Worm (Caenorhabditis elegans) whole organism, L4 larva: ENCODE data around the gene fil-2.

ENCODE experiments used
- F49E8.2 ChIP-seq: sonication (generic microtip); optimal IDR thresholded peaks from 2 replicates; lab custom pipeline; 2016; ENCODE audit warnings: missing compliant biosample characterization, mild to moderate bottlenecking, missing genetic modification characterization, borderline replicate concordance
- Y105C5A.15 ChIP-seq: fragments of 200-800 bp; sonication (Bioruptor generic); IDR thresholded peaks from 2 replicates; pipeline ENCODE4 v1.3.6; 2022; ENCODE audit warnings: missing genetic modification characterization, missing compliant biosample characterization
- ZK337.2 ChIP-seq: fragments of 200-800 bp; sonication (Bioruptor generic); IDR thresholded peaks from 2 replicates; pipeline ENCODE4 v1.3.6; 2022; ENCODE audit warnings: missing genetic modification reagents, missing genetic modification characterization, missing compliant biosample characterization
- ZK546.5 ChIP-seq, 2 experiments: sonication (generic microtip); optimal IDR thresholded peaks; 2 replicates each; lab custom pipeline; 2017; ENCODE audit warnings: missing biosample characterization in 2 of 2, missing genetic modification characterization in 2 of 2
- aha-1 ChIP-seq: fragments of 150-350 bp; peaks from one replicate; lab custom pipeline; 2014; ENCODE audit warnings: missing biosample characterization, missing genetic modification characterization
- aly-2 ChIP-seq: sonication (generic microtip); optimal IDR thresholded peaks from 2 replicates; lab custom pipeline; 2018; ENCODE audit warnings: missing biosample characterization, missing genetic modification characterization
- attf-4 ChIP-seq: sonication (generic microtip); optimal IDR thresholded peaks from 3 replicates; lab custom pipeline; 2017; ENCODE audit warnings: missing biosample characterization, missing genetic modification characterization
- ceh-28 ChIP-seq: fragments of 150-350 bp; optimal IDR thresholded peaks from 2 replicates; lab custom pipeline; 2014; ENCODE audit warnings: missing biosample characterization, missing genetic modification reagents, missing genetic modification characterization
- daf-12 ChIP-seq: fragments of 150-350 bp; optimal IDR thresholded peaks from 2 replicates; lab custom pipeline; 2014; ENCODE audit warnings: missing biosample characterization, missing genetic modification reagents, missing genetic modification characterization
- dmd-6 ChIP-seq: fragments of 200-800 bp; sonication (Bioruptor generic); IDR thresholded peaks from 2 replicates; pipeline ENCODE4 v1.3.6; 2022; ENCODE audit warnings: missing genetic modification reagents, missing genetic modification characterization, missing compliant biosample characterization
- dmd-8 ChIP-seq: fragments of 200-800 bp; sonication (Bioruptor generic); IDR thresholded peaks from 2 replicates; pipeline ENCODE4 v1.3.6; 2022; ENCODE audit warnings: missing genetic modification characterization, missing compliant biosample characterization
- dmd-9 ChIP-seq: fragments of 200-800 bp; sonication (Bioruptor generic); IDR thresholded peaks from 2 replicates; pipeline ENCODE4 v1.3.6; 2022; ENCODE audit warnings: missing genetic modification reagents, missing genetic modification characterization, missing compliant biosample characterization
- dpl-1 ChIP-seq: fragments of 150-350 bp; optimal IDR thresholded peaks from 2 replicates; lab custom pipeline; 2014; ENCODE audit warnings: missing biosample characterization, missing genetic modification reagents, missing genetic modification characterization
- dve-1 ChIP-seq: sonication (generic microtip); optimal IDR thresholded peaks from 2 replicates; lab custom pipeline; 2017; ENCODE audit warnings: antibody characterized with exemption, mild to moderate bottlenecking, missing genetic modification characterization, missing compliant biosample characterization; ENCODE audit not compliant: insufficient read depth
- fos-1 ChIP-seq: fragments of 150-350 bp; optimal IDR thresholded peaks from 2 replicates; lab custom pipeline; 2014; ENCODE audit warnings: missing biosample characterization, missing genetic modification characterization
- hlh-11 ChIP-seq: fragments of 200-800 bp; sonication (Bioruptor generic); optimal IDR thresholded peaks from 2 replicates; lab custom pipeline; 2018; ENCODE audit warnings: mild to moderate bottlenecking, missing genetic modification characterization, missing compliant biosample characterization
- jun-1 ChIP-seq: fragments of 150-350 bp; optimal IDR thresholded peaks from 2 replicates; lab custom pipeline; 2014; ENCODE audit warnings: missing biosample characterization, missing genetic modification reagents, missing genetic modification characterization
- lin-13 ChIP-seq: fragments of 150-350 bp; optimal IDR thresholded peaks from 2 replicates; lab custom pipeline; 2014; ENCODE audit warnings: missing biosample characterization, missing genetic modification reagents, missing genetic modification characterization
- lin-15B ChIP-seq: fragments of 150-350 bp; sonication (generic microtip); optimal IDR thresholded peaks from 3 replicates; lab custom pipeline; 2014; ENCODE audit warnings: missing biosample characterization, missing genetic modification characterization
- lin-38 ChIP-seq: fragments of 200-800 bp; sonication (Bioruptor generic); IDR thresholded peaks from 2 replicates; pipeline ENCODE4 v1.3.6; 2022; ENCODE audit warnings: missing genetic modification reagents, missing genetic modification characterization, missing compliant biosample characterization
- lin-39 ChIP-seq: fragments of 150-350 bp; optimal IDR thresholded peaks from 2 replicates; lab custom pipeline; 2014; ENCODE audit warnings: missing biosample characterization, missing genetic modification reagents, missing genetic modification characterization
- lsy-2 ChIP-seq, 2 experiments: fragments of 150-350 bp in 1 of 2; sonication (generic microtip) in 1 of 2; optimal IDR thresholded peaks; 2 replicates each; lab custom pipeline; 2014 to 2017; ENCODE audit warnings: missing biosample characterization in 2 of 2, missing genetic modification characterization in 2 of 2
- madf-9 ChIP-seq: fragments of 200-800 bp; sonication (Bioruptor generic); conservative IDR thresholded peaks from 2 replicates; pipeline ENCODE4 v1.3.6; 2022; ENCODE audit warnings: missing genetic modification reagents, missing genetic modification characterization, missing compliant biosample characterization
- mdl-1 ChIP-seq, 2 experiments: fragments of 150-350 bp in 1 of 2; sonication (generic microtip) in 1 of 2; optimal IDR thresholded peaks; 2 replicates each; lab custom pipeline; 2014 to 2017; ENCODE audit warnings: missing biosample characterization in 2 of 2, missing genetic modification characterization in 2 of 2
- mdt-29 ChIP-seq: fragments of 200-800 bp; sonication (Bioruptor generic); IDR thresholded peaks from 2 replicates; pipeline ENCODE4 v1.3.6; 2022; ENCODE audit warnings: missing genetic modification reagents, missing genetic modification characterization, missing compliant biosample characterization
- mep-1 ChIP-seq: fragments of 150-350 bp; sonication (generic microtip); optimal IDR thresholded peaks from 3 replicates; lab custom pipeline; 2014; ENCODE audit warnings: missing biosample characterization, missing genetic modification characterization
- mes-2 ChIP-seq: sonication (generic microtip); optimal IDR thresholded peaks from 2 replicates; lab custom pipeline; 2016; ENCODE audit warnings: missing genotype, mild to moderate bottlenecking, missing genetic modification characterization, missing compliant biosample characterization; ENCODE audit not compliant: poor library complexity, severe bottlenecking
- mxl-2 ChIP-seq: fragments of 200-800 bp; sonication (Bioruptor generic); conservative IDR thresholded peaks from 2 replicates; pipeline ENCODE4 v1.3.6; 2022; ENCODE audit warnings: missing genetic modification reagents, missing genetic modification characterization, missing compliant biosample characterization
- mxl-3 ChIP-seq: fragments of 200-800 bp; sonication (Bioruptor generic); optimal IDR thresholded peaks from 2 replicates; lab custom pipeline; 2018; ENCODE audit warnings: mild to moderate bottlenecking, missing genetic modification characterization, missing compliant biosample characterization
- nhr-11 ChIP-seq: fragments of 150-350 bp; optimal IDR thresholded peaks from 2 replicates; lab custom pipeline; 2014; ENCODE audit warnings: missing biosample characterization, missing genetic modification characterization
- nhr-111 ChIP-seq: fragments of 200-800 bp; sonication (Bioruptor generic); optimal IDR thresholded peaks from 2 replicates; lab custom pipeline; 2018; ENCODE audit warnings: mild to moderate bottlenecking, missing genetic modification characterization, missing compliant biosample characterization
- nhr-41 ChIP-seq: fragments of 200-800 bp; sonication (Bioruptor generic); IDR thresholded peaks from 2 replicates; pipeline ENCODE4 v1.3.6; 2022; ENCODE audit warnings: missing genetic modification reagents, missing genetic modification characterization, missing compliant biosample characterization
- nhr-48 ChIP-seq: sonication (generic microtip); optimal IDR thresholded peaks from 2 replicates; lab custom pipeline; 2016; ENCODE audit warnings: mild to moderate bottlenecking, missing genetic modification characterization, missing compliant biosample characterization
- nhr-6 ChIP-seq: fragments of 150-350 bp; optimal IDR thresholded peaks from 2 replicates; lab custom pipeline; 2014; ENCODE audit warnings: missing biosample characterization, missing genetic modification characterization
- nhr-76 ChIP-seq: fragments of 150-350 bp; optimal IDR thresholded peaks from 2 replicates; lab custom pipeline; 2014; ENCODE audit warnings: missing biosample characterization, missing genetic modification characterization
- pha-4 ChIP-seq, 2 experiments: fragments of 150-350 bp in 1 of 2; fragments of 200-800 bp in 1 of 2; sonication (Bioruptor generic) in 1 of 2; IDR thresholded peaks in 1 of 2; optimal IDR thresholded peaks in 1 of 2; 2 replicates each; pipeline versions ENCODE4 v1.3.6 to Lab custom; 2014 to 2022; ENCODE audit warnings: missing genetic modification characterization in 2 of 2, missing genetic modification reagents in 2 of 2, missing biosample characterization in 1 of 2, missing compliant biosample characterization in 1 of 2
- pqm-1 ChIP-seq: sonication (generic microtip); optimal IDR thresholded peaks from 2 replicates; lab custom pipeline; 2017; ENCODE audit warnings: missing biosample characterization, missing genetic modification characterization
- rbr-2 ChIP-seq: sonication (generic microtip); optimal IDR thresholded peaks from 2 replicates; lab custom pipeline; 2016; ENCODE audit warnings: missing genotype, missing genetic modification characterization, missing compliant biosample characterization
- sdz-12 ChIP-seq: fragments of 200-800 bp; sonication (Bioruptor generic); optimal IDR thresholded peaks from 2 replicates; lab custom pipeline; 2018; ENCODE audit warnings: mild to moderate bottlenecking, missing genetic modification characterization, missing compliant biosample characterization
- skn-1 ChIP-seq: fragments of 150-350 bp; optimal IDR thresholded peaks from 2 replicates; lab custom pipeline; 2014; ENCODE audit warnings: missing biosample characterization, missing genetic modification characterization
- snpc-1.2 ChIP-seq: fragments of 200-800 bp; sonication (Bioruptor generic); IDR thresholded peaks from 2 replicates; pipeline ENCODE4 v1.3.6; 2022; ENCODE audit warnings: missing genetic modification reagents, missing genetic modification characterization, missing compliant biosample characterization
- snpc-4 ChIP-seq: fragments of 150-350 bp; optimal IDR thresholded peaks from 2 replicates; lab custom pipeline; 2014; ENCODE audit warnings: missing biosample characterization, missing genetic modification characterization
- spr-1 ChIP-seq: sonication (generic microtip); optimal IDR thresholded peaks from 2 replicates; lab custom pipeline; 2016; ENCODE audit warnings: mild to moderate bottlenecking, missing genetic modification characterization, missing compliant biosample characterization
- tag-97 ChIP-seq: fragments of 200-800 bp; sonication (Bioruptor generic); IDR thresholded peaks from 2 replicates; pipeline ENCODE4 v1.3.6; 2022; ENCODE audit warnings: missing genetic modification characterization, missing compliant biosample characterization
- unc-62 ChIP-seq, 3 experiments: fragments of 150-350 bp in 1 of 3; sonication (generic microtip); optimal IDR thresholded peaks in 2 of 3; peaks in 1 of 3; 1 replicate in 1 of 3; 2 replicates in 2 of 3; lab custom pipeline; 2014 to 2017; ENCODE audit warnings: missing biosample characterization in 3 of 3, missing genetic modification characterization in 3 of 3, missing genetic modification reagents in 3 of 3, missing genotype in 1 of 3
- zag-1 ChIP-seq: fragments of 150-350 bp; optimal IDR thresholded peaks from 2 replicates; lab custom pipeline; 2014; ENCODE audit warnings: missing biosample characterization, missing genetic modification characterization
- ztf-7 ChIP-seq: fragments of 150-350 bp; optimal IDR thresholded peaks from 2 replicates; lab custom pipeline; 2014; ENCODE audit warnings: missing biosample characterization, missing genetic modification characterization

The fil-2 gene

ce11 chrV:6267237-6267812 is 11.5 kb upstream of the fil-2 start, which contains the start of gene mrck-1 (continued):
- TF ChIP-seq F49E8.2 (tag; lab: Kevin White, UChicago) (no peak), lin-39 (no peak), attf-4 (no peak), snpc-4 (no peak), mep-1 (tag; lab: Kevin White, UChicago) (peak; percentile 97), lsy-2 (tag; optimal IDR thresholded peaks at IDR 0.05; lab: Kevin White, UChicago) (peak; percentile 72 to 92), ztf-7 (tag; lab: Kevin White, UChicago) (peak; percentile 45), nhr-6 (peak; percentile 83), aly-2 (tag; lab: Kevin White, UChicago) (no peak), snpc-1.2 (0 out of 2 replicates have a peak, but pooled peaks have one; percentile 27), pqm-1 (tag; lab: Kevin White, UChicago) (no peak), lin-15B (tag; lab: Kevin White, UChicago) (no peak), mdl-1 (tag; optimal IDR thresholded peaks at IDR 0.05; lab: Kevin White, UChicago) (peak in 1 of 2 experiments; percentile 70), ZK546.5 (tag; optimal IDR thresholded peaks at IDR 0.05; lab: Kevin White, UChicago) (no peak), fos-1 (tag; lab: Kevin White, UChicago) (no peak), dmd-8 (no peak), nhr-48 (tag; lab: Kevin White, UChicago) (peak; percentile 93), pha-4 (GFP tag; IDR thresholded peaks at IDR 0.05; lab: Robert Waterston, UW) (no peak), pha-4 (tag; optimal IDR thresholded peaks at IDR 0.05; lab: Kevin White, UChicago) (no peak), nhr-111 (no peak), dmd-6 (peak; percentile 87), daf-12 (tag; lab: Kevin White, UChicago) (no peak), lin-13 (peak; percentile 86), sdz-12 (no peak), rbr-2 (tag; lab: Kevin White, UChicago) (peak; percentile 94), tag-97 (GFP tag; lab: Robert Waterston, UW) (no peak), nhr-11 (tag; lab: Kevin White, UChicago) (peak; percentile 93), nhr-41 (GFP tag; lab: Robert Waterston, UW) (peak; percentile 55; the same call in 1 of the 2 replicates), lin-38 (GFP tag; lab: Robert Waterston, UW) (peak; percentile 81), mxl-2 (GFP tag; lab: Robert Waterston, UW) (no peak), mxl-3 (GFP tag; lab: Kevin White, UChicago) (peak; percentile 88)
- TF ChIP-seq, all 104 proteins: peak for 59

DNA sequence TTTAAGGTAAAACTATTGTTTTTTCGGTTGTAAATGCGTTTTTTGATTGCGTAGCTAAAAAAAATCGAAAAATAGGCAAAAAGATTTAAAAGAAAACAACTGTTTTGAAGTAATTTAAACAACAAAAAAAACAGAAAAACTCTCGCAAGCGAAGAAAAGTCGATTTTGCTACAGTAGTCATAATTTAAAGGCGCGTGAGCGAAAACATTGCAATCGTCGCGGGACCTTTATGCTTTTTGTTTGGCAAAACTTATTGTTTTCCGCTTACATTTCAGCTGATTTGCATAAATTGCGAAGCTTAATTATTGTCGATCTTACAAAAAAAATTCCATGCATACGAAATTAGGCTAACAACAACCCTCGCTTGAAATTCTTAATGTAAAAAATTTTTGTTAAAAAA is 10.9 kb upstream of the fil-2 start:
- TF ChIP-seq ceh-28, result no peak
- no peak for TF ChIP-seq mes-2 (tag; lab: Kevin White, UChicago)
- TF ChIP-seq F49E8.2 (tag; lab: Kevin White, UChicago), result peak; percentile 5
- no peak for TF ChIP-seq nhr-76 (tag; lab: Kevin White, UChicago)

- peak; percentile 76 for TF ChIP-seq aha-1 (tag; lab: Kevin White, UChicago)
- no peak for TF ChIP-seq mdt-29 (GFP tag; lab: Robert Waterston, UW)
- no peak for TF ChIP-seq unc-62 (GFP tag; optimal IDR thresholded peaks at IDR 0.05 in 1 of 2; lab: Kevin White, UChicago)
- TF ChIP-seq unc-62 (tag; optimal IDR thresholded peaks at IDR 0.05; lab: Kevin White, UChicago), result no peak
- TF ChIP-seq, all 104 proteins: peak for 1
Observed at ce11 chrV:6268526-6268925, 10.3 kb upstream of the fil-2 start.

DNA sequence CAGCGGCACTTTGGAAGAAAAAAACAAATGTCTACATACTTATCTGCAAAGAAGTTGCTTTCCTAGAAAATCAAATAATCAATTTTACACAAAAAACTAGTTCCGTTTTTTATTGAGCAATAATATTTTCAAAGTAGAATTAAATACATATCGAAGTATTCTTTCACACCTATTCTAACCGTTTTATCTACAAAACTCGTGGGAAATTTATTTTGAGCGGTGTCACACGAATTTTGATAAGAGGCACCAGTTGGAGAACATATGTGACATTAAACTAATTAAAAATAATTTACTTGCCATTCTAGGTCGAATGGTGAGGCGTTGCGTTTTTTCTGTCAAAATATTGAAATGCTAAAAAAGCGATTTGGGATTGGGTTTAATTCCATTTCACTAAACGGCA is 9.9 kb upstream of the fil-2 start:
- TF ChIP-seq dpl-1 (GFP tag; lab: Kevin White, UChicago) (no peak), Y105C5A.15 (GFP tag; lab: Robert Waterston, UW) (no peak), hlh-11 (tag; lab: Kevin White, UChicago) (peak; percentile 4), tag-97 (GFP tag; lab: Robert Waterston, UW) (no peak), zag-1 (tag; lab: Kevin White, UChicago) (no peak), snpc-4 (no peak), jun-1 (no peak), madf-9 (GFP tag; lab: Robert Waterston, UW) (no peak), F49E8.2 (tag; lab: Kevin White, UChicago) (no peak), dve-1 (tag; lab: Kevin White, UChicago) (peak; percentile 2), skn-1 (tag; lab: Kevin White, UChicago) (no peak), spr-1 (tag; lab: Kevin White, UChicago) (no peak), ZK337.2 (no peak), dmd-9 (GFP tag; lab: Robert Waterston, UW) (no peak), attf-4 (no peak)
